Worm (Caenorhabditis elegans) whole organism, L4/young adult: Measurements from ENCODE around the gene irld-33.

ENCODE experiments used
- dao-5 ChIP-seq: sonication (generic microtip); optimal IDR thresholded peaks from 2 replicates; lab custom pipeline; 2016; ENCODE audit warnings: missing genotype, missing genetic modification characterization, moderate library complexity, missing compliant biosample characterization
- him-1 ChIP-seq: sonication (generic microtip); optimal IDR thresholded peaks from 2 replicates; lab custom pipeline; 2016; ENCODE audit warnings: missing genotype, missing genetic modification reagents, missing genetic modification characterization, missing compliant biosample characterization

- no peak for TF ChIP-seq him-1
- TF ChIP-seq dao-5 (tag; lab: Kevin White, UChicago), result no peak
Measured at ce11 chrII:1694530-1694929, 44.3 kb upstream of the irld-33 start, which contains the start of gene fbxc-26.
